Worm (Caenorhabditis elegans) whole organism, L4 larva: Measurements from ENCODE around the gene scl-3.

Experiments
- ama-1 ChIP-seq: fragments of 150-350 bp; optimal IDR thresholded peaks from 2 replicates; lab custom pipeline; 2014; ENCODE audit warnings: inconsistent platforms, mixed read lengths
- gei-8 ChIP-seq: fragments of 200-800 bp; sonication (Bioruptor generic); optimal IDR thresholded peaks from 2 replicates; lab custom pipeline; 2018; ENCODE audit warnings: mild to moderate bottlenecking, missing genetic modification characterization, missing compliant biosample characterization
- hlh-30 ChIP-seq: sonication (generic microtip); optimal IDR thresholded peaks from 2 replicates; lab custom pipeline; 2017; ENCODE audit warnings: antibody characterized with exemption, mild to moderate bottlenecking, missing genetic modification characterization, missing compliant biosample characterization; ENCODE audit not compliant: insufficient read depth
- lin-39 ChIP-seq: fragments of 150-350 bp; optimal IDR thresholded peaks from 2 replicates; lab custom pipeline; 2014; ENCODE audit warnings: missing biosample characterization, missing genetic modification reagents, missing genetic modification characterization
- lsy-2 ChIP-seq, 2 experiments: fragments of 150-350 bp in 1 of 2; sonication (generic microtip) in 1 of 2; optimal IDR thresholded peaks; 2 replicates each; lab custom pipeline; 2014 to 2017; ENCODE audit warnings: missing biosample characterization in 2 of 2, missing genetic modification characterization in 2 of 2
- nhr-25 ChIP-seq: sonication (generic microtip); optimal IDR thresholded peaks from 2 replicates; lab custom pipeline; 2017; ENCODE audit warnings: missing genetic modification characterization, mild to moderate bottlenecking, missing compliant biosample characterization, antibody characterized with exemption, moderate library complexity, borderline replicate concordance; ENCODE audit not compliant: insufficient read depth
- vab-7 ChIP-seq: fragments of 200-800 bp; sonication (Bioruptor generic); IDR thresholded peaks from 2 replicates; pipeline ENCODE4 v1.3.6; 2022; ENCODE audit warnings: missing genetic modification reagents, missing genetic modification characterization, missing compliant biosample characterization
- zip-2 ChIP-seq: fragments of 150-350 bp; optimal IDR thresholded peaks from 2 replicates; lab custom pipeline; 2014; ENCODE audit warnings: missing biosample characterization, missing genetic modification characterization

DNA sequence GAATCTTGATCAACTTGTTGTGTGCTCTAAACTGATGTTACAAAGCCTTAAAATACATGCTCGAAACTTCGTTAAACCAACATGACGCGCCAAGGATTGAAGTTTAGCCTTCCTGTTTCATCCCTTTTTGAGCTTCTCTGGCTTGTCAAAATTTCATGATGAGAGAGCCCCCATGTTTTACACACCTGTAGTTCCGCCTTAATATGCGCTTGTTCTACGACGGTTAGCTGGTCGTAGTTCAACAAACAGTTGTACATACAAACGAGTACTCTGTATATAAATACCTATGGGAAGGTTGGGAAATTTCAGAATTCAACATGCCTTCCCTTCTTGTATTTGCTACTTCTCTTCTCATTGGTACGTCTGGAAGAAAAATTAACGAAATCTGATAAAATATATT, 9.1 kb downstream of the scl-3 start, which contains the start of gene scl-6:
- TF ChIP-seq vab-7 (GFP tag; lab: Robert Waterston, UW) (no peak), lin-39 (tag; lab: Kevin White, UChicago) (no peak), lsy-2 (tag; optimal IDR thresholded peaks at IDR 0.05; lab: Kevin White, UChicago) (no peak), ama-1 (lab: Kevin White, UChicago) (no peak), hlh-30 (no peak), zip-2 (tag; lab: Kevin White, UChicago) (no peak), nhr-25 (tag; lab: Kevin White, UChicago) (no peak), gei-8 (no peak)
